Fruit fly (Drosophila melanogaster): ENCODE results near the gene CG7367.
"Not testable (repeated sequence)": the region's sequence is repeated elsewhere in the genome, so short reads cannot be mapped to it uniquely, and the experiment has no call there.

CG7367 gene

DNA sequence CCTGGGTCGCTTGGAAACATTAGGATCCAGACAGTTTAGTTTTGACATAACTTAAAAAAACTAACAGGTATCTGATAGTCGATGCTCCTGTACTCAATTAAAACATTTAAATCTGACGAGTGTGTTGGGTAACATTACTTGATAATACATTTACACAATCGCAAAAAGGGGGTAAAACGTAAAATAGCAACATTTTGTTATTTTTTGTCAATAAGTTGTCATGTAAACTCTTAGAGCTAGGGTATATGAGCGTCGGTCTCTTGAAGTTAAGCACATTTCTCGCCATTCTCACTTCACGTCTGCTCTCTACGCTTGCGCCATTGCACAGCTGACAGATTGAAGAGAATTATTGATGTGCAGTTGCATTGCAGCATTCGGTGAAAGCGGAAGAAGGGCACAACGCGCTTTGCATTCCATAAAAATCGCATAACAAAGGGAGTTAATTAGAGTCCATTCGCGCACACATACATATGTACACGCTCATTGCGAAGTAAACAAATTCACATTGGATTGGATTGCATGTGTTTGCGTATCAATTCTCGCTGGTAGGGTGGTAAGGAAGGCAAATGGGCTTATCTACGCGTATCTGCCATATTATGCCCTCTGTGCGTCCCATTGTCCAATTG, 54.6 kb downstream of the CG7367 start:
- no peak for TF ChIP-seq Sin3A (optimal IDR thresholded peaks at IDR 0.05)
- no peak for TF ChIP-seq ttk (optimal IDR thresholded peaks at IDR 0.05)
- TF ChIP-seq Myc (optimal IDR thresholded peaks at IDR 0.05), result no peak
- TF ChIP-seq psq (optimal IDR thresholded peaks at IDR 0.05), result no peak
- no peak for TF ChIP-seq h (optimal IDR thresholded peaks at IDR 0.05)
- no peak for TF ChIP-seq insv (optimal IDR thresholded peaks at IDR 0.05)

DNA sequence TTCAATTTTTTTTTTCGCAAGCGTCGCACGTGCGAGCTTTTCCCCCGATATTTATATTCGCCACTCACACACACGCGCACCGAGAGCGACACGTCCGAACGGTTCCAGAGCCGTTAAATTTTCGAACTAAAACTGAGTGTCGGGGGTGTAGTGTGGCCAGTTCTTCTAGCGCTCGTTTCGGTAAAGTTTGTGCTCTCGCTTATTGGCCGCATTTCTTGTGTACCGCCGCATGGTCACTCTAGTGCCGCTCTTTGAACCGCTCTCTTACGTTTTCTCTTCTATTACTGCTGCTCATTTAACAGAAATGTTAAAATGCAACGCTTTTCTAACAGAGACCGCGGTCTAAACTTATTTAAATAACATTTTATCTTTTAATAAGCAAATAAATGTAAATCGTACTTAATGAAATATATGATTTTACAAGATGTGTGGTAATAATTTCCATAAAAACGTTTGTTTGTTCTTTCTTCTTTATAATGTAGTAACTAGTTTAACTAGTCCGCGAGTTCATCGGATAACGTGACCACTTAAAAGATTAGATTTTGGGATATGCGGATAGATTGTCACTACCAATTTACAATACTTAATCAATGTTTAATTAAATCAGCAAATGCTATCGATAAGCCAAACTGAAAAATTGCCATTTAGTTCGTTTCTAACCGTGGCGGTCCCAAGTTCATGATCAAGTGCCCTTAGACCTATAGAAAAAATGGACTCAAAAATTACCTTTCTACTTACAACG, 55.4 kb downstream of the CG7367 start, which contains the start of gene Snoo:
Gene Snoo (minus strand): TSS at position 138 of the 742 bp plus-strand sequence.
- TF ChIP-seq Sin3A (optimal IDR thresholded peaks at IDR 0.05) (no peak), ttk (optimal IDR thresholded peaks at IDR 0.05) (no peak)

DNA sequence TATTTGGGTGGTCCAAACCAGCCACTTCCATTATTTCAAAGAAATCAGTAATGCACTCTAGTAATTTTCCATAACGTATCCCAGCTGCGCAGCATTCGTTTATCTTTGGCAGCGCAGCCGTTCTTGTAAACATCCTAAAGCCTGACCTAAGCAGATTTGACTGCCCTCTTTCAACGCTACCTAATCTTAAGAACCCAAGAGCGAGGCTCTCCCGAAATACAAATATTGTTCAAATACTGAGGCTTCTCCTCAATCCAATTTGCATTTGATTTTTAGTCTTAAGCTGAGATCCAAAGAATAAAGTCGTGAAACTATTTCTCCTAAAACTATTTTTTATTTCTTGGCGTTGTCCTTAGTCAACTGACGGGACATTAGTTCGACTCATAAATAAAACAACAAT, 55.9 kb downstream of the CG7367 start, which contains the start of gene CG7231:
Gene CG7231 (plus strand): TSS at position 301 of the 400 bp plus-strand sequence.
- TF ChIP-seq Myc, h, insv (optimal IDR thresholded peaks at IDR 0.05): not testable (repeated sequence)
